Worm (Caenorhabditis elegans): Measurements from ENCODE around the gene kcnl-3.
A peak's percentile ranks its signal among the peaks of the same experiment; 100 is the strongest.

Gene kcnl-3

DNA sequence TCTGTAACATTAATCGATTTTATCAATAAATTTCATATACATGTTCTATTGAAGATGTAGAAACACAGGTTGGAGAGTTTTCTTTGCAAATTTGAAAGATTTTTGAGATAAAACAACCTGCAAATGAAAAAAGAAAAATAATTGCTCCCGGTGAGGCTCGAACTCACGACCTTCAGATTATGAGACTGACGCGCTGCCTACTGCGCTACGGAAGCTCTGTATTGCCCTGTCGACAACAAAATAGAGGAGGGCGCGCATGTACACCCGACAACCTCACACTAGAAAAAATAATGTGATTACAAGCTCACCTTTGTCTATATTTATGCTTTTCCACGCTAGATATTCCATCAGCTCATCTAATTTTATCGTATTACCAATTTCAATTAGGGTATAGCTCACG lies 20.6 kb downstream of the kcnl-3 start (continued):
- TF ChIP-seq gei-8 (GFP tag; optimal IDR thresholded peaks at IDR 0.05) (peak; percentile 7), F10B5.3 (tag; optimal IDR thresholded peaks at IDR 0.05) (peak; percentile 11), unc-62 (GFP tag; optimal IDR thresholded peaks at IDR 0.05 in 1 of 2) (no peak), unc-62 (tag; optimal IDR thresholded peaks at IDR 0.05) (no peak), php-3 (GFP tag; IDR thresholded peaks at IDR 0.05) (peak; percentile 30; the same call in 1 of the 2 replicates), F26F4.8 (GFP tag; conservative IDR thresholded peaks at IDR 0.05) (0 out of 2 replicates have a peak, but pooled peaks have one; percentile 52), ztf-11 (tag; optimal IDR thresholded peaks at IDR 0.05) (no peak)

DNA sequence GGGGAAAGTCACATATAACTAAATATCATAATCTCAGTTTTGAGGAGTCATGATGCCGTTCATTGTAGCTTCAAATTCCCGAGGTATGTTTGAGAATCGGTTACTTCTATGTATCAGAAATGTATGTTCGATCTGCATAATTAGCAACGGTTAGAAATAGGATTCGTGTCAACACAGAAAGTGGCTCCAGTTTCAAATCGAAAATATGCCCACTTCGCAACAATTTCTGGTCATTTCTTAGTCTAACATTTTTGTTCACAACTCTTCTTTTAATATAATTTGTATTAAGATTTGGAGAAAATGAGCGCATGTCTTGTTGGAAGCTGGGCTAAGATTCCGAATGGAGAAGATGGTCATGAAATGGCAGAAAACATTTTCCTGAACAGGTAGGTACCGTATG lies 26.9 kb downstream of the kcnl-3 start, which contains the start of gene pks-1:
pks-1 (plus strand) TSS at position 301 of the 400 bp plus-strand sequence.
- TF ChIP-seq F10B5.3 (tag; optimal IDR thresholded peaks at IDR 0.05) (no peak), unc-62 (GFP tag; optimal IDR thresholded peaks at IDR 0.05 in 1 of 2) (peak in 1 of 2 experiments; percentile 26), unc-62 (tag; optimal IDR thresholded peaks at IDR 0.05) (no peak)

DNA sequence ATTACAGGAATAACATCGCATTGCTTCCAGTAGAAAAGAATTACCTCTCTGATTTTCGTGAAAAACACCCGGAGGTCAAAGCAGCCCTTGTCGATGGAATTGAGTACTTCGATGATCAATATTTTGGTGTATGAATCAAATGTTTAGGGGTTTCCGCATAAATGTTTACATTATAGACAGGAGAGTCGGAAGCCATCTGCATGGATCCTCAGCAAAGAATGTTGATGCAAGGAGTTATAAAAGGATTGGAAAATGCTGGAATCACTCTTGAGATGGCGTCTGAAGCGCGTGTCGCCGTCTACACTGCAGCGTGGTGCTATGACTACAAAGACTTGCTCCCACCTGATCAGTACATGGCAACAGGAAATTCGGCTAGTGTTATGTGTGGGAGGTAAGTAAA lies 27.6 kb downstream of the kcnl-3 start, which contains the start of gene C41A3.2:
C41A3.2 (minus strand) TSS at position 101 of the 400 bp plus-strand sequence.
- TF ChIP-seq aha-1 (tag) (peak; percentile 20), nhr-237 (tag; optimal IDR thresholded peaks at IDR 0.05) (no peak), mes-2 (tag; optimal IDR thresholded peaks at IDR 0.05; ENCODE audit: poor library complexity, severe bottlenecking) (no peak), F37D6.2 (tag; optimal IDR thresholded peaks at IDR 0.05) (no peak), unc-62 (GFP tag; optimal IDR thresholded peaks at IDR 0.05 in 1 of 2) (peak in 1 of 2 experiments; percentile 26), unc-62 (tag; optimal IDR thresholded peaks at IDR 0.05) (no peak), ZK337.2 (GFP tag; IDR thresholded peaks at IDR 0.05) (no peak), unc-39 (tag; optimal IDR thresholded peaks at IDR 0.05) (no peak), hlh-30 (tag; optimal IDR thresholded peaks at IDR 0.05; ENCODE audit: insufficient read depth) (no peak), ceh-32 (tag; optimal IDR thresholded peaks at IDR 0.05; ENCODE audit: poor library complexity) (no peak)

DNA sequence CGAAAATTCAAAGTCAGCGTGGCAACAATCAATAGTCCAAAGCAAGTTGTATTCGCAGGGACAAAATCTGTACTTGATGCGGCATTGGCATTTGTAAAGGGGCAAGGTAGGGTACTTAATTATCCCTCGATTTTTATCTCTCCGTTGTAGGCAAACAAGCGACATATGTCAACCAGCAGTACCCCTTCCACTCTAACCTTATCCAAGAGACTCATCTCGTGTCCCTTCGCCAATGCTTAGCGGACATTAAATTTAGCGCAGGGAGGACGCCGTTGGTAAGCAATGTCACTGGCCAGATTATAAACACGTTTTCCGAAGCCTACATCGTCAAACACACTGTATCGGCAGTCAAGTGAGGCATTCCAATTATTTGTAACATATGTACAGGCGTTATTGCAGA lies 42.7 kb downstream of the kcnl-3 start:
- TF ChIP-seq ceh-32 (tag; optimal IDR thresholded peaks at IDR 0.05; ENCODE audit: poor library complexity), result peak; percentile 84
- TF ChIP-seq lin-38 (GFP tag; IDR thresholded peaks at IDR 0.05), result no peak
- peak; percentile 95 for TF ChIP-seq hlh-11 (tag; optimal IDR thresholded peaks at IDR 0.05)
- no peak for TF ChIP-seq lin-15B (tag; optimal IDR thresholded peaks at IDR 0.05)
- peak; percentile 80 for TF ChIP-seq ceh-82 (tag; optimal IDR thresholded peaks at IDR 0.05)
- peak; percentile 79 for TF ChIP-seq pqm-1 (tag; optimal IDR thresholded peaks at IDR 0.05)
- peak; percentile 97 for TF ChIP-seq spr-1 (tag; optimal IDR thresholded peaks at IDR 0.05)
- peak; percentile 93 to 95 for TF ChIP-seq lsy-2 (tag; optimal IDR thresholded peaks at IDR 0.05)
- peak; percentile 88 for TF ChIP-seq dmd-9 (GFP tag; IDR thresholded peaks at IDR 0.05)
- peak; percentile 78 for TF ChIP-seq D1046.2 (GFP tag; IDR thresholded peaks at IDR 0.05)
- TF ChIP-seq nhr-237 (tag; optimal IDR thresholded peaks at IDR 0.05), result peak; percentile 84
- no peak for TF ChIP-seq tag-97 (GFP tag; IDR thresholded peaks at IDR 0.05)
- TF ChIP-seq ceh-44 (GFP tag; IDR thresholded peaks at IDR 0.05), result no peak
- peak; percentile 10 to 55 for TF ChIP-seq ZK546.5 (tag; optimal IDR thresholded peaks at IDR 0.05)
- peak; percentile 99 for TF ChIP-seq nhr-102 (tag; optimal IDR thresholded peaks at IDR 0.05)
- peak; percentile 37 for TF ChIP-seq F49E8.2 (tag; optimal IDR thresholded peaks at IDR 0.05; ENCODE audit: borderline replicate concordance)
- TF ChIP-seq nhr-6 (tag; optimal IDR thresholded peaks at IDR 0.05), result peak; percentile 90
- no peak for TF ChIP-seq F26F4.8 (GFP tag; conservative IDR thresholded peaks at IDR 0.05)
- peak; percentile 97 for TF ChIP-seq nhr-10 (tag; optimal IDR thresholded peaks at IDR 0.05)
- TF ChIP-seq ceh-62 (tag; optimal IDR thresholded peaks at IDR 0.05), result no peak
- peak; percentile 94 for TF ChIP-seq nhr-11 (tag; optimal IDR thresholded peaks at IDR 0.05)
- TF ChIP-seq egl-43 (GFP tag; IDR thresholded peaks at IDR 0.05), result peak; percentile 99
- peak; percentile 53; the same call in 1 of the 2 replicates for TF ChIP-seq Y105C5A.15 (GFP tag; IDR thresholded peaks at IDR 0.05)
- no peak for TF ChIP-seq F44E2.7 (GFP tag; IDR thresholded peaks at IDR 0.05)
- TF ChIP-seq tra-1 (GFP tag; IDR thresholded peaks at IDR 0.05), result peak; percentile 91
- TF ChIP-seq ztf-7 (tag; optimal IDR thresholded peaks at IDR 0.05), result peak; percentile 96
- TF ChIP-seq zag-1 (tag; optimal IDR thresholded peaks at IDR 0.05), result peak; percentile 89
- peak; percentile 92 for TF ChIP-seq lir-3 (tag; optimal IDR thresholded peaks at IDR 0.05)
- peak in 1 of 2 experiments; percentile 99 for TF ChIP-seq daf-16 (GFP tag; optimal IDR thresholded peaks at IDR 0.05)
- peak; percentile 95 for TF ChIP-seq daf-16 (tag; optimal IDR thresholded peaks at IDR 0.05)
- TF ChIP-seq hif-1 (tag; optimal IDR thresholded peaks at IDR 0.05), result peak; percentile 74 to 81
- TF ChIP-seq nhr-48 (tag; optimal IDR thresholded peaks at IDR 0.05), result peak; percentile 95
- TF ChIP-seq nhr-77 (tag; optimal IDR thresholded peaks at IDR 0.05), result peak; percentile 99
- no peak for TF ChIP-seq nhr-111 (GFP tag; optimal IDR thresholded peaks at IDR 0.05)

Data from whole organism, L4 larva.